Worm (Caenorhabditis elegans) whole organism, young adult: ENCODE data around the gene far-3.
A peak's percentile ranks its signal among the peaks of the same experiment; 100 is the strongest.

ENCODE experiments used
- B0035.1 ChIP-seq: sonication (generic microtip); optimal IDR thresholded peaks from 2 replicates; lab custom pipeline; 2016; ENCODE audit warnings: missing genetic modification characterization, mild to moderate bottlenecking, missing compliant biosample characterization, missing genotype, missing genetic modification reagents
- F22D6.2 ChIP-seq: sonication (generic microtip); optimal IDR thresholded peaks from 2 replicates; lab custom pipeline; 2016; ENCODE audit warnings: mild to moderate bottlenecking, missing genetic modification characterization, missing compliant biosample characterization
- F37B4.10 ChIP-seq: fragments of 200-800 bp; sonication (Bioruptor generic); IDR thresholded peaks from 2 replicates; pipeline ENCODE4 v1.3.6; 2022; ENCODE audit warnings: missing genetic modification characterization, missing compliant biosample characterization
- T07F8.4 ChIP-seq: sonication (generic microtip); optimal IDR thresholded peaks from 2 replicates; lab custom pipeline; 2016; ENCODE audit warnings: mild to moderate bottlenecking, missing genetic modification characterization, moderate library complexity, missing compliant biosample characterization
- T26A5.8 ChIP-seq: sonication (generic microtip); optimal IDR thresholded peaks from 2 replicates; lab custom pipeline; 2016; ENCODE audit warnings: missing genetic modification characterization, missing compliant biosample characterization
- Y67H2A.10 ChIP-seq: fragments of 200-800 bp; sonication (Bioruptor generic); conservative IDR thresholded peaks from 2 replicates; pipeline ENCODE4 v1.3.6; 2022; ENCODE audit warnings: missing genetic modification reagents, missing genetic modification characterization, missing compliant biosample characterization
- Y79H2A.3 ChIP-seq: fragments of 200-800 bp; sonication (Bioruptor generic); conservative IDR thresholded peaks from 2 replicates; pipeline ENCODE4 v1.3.6; 2022; ENCODE audit warnings: missing genetic modification reagents, missing genetic modification characterization, missing compliant biosample characterization
- Y95B8A.8 ChIP-seq: fragments of 200-800 bp; sonication (Bioruptor generic); IDR thresholded peaks from 2 replicates; pipeline ENCODE4 v1.3.6; 2022; ENCODE audit warnings: missing genetic modification reagents, missing genetic modification characterization, missing compliant biosample characterization
- ZK185.1 ChIP-seq: sonication (generic microtip); optimal IDR thresholded peaks from 2 replicates; lab custom pipeline; 2016; ENCODE audit warnings: mild to moderate bottlenecking, missing genetic modification characterization, missing compliant biosample characterization; ENCODE audit not compliant: poor library complexity, severe bottlenecking
- akir-1 ChIP-seq: fragments of 200-800 bp; sonication (Bioruptor generic); optimal IDR thresholded peaks from 2 replicates; lab custom pipeline; 2018; ENCODE audit warnings: mild to moderate bottlenecking, missing genetic modification characterization, moderate library complexity, missing compliant biosample characterization
- ama-1 ChIP-seq, 3 experiments: fragments of 150-350 bp in 1 of 3; sonication (generic microtip) in 2 of 3; optimal IDR thresholded peaks; 2 replicates each; lab custom pipeline; 2014 to 2018; ENCODE audit warnings: missing biosample characterization in 2 of 3, missing genetic modification characterization in 2 of 3, missing genetic modification reagents in 2 of 3
- athp-1 ChIP-seq: sonication (generic microtip); optimal IDR thresholded peaks from 2 replicates; lab custom pipeline; 2017; ENCODE audit warnings: mild to moderate bottlenecking, missing genetic modification characterization, missing compliant biosample characterization
- attf-5 ChIP-seq: fragments of 200-800 bp; sonication (Bioruptor generic); optimal IDR thresholded peaks from 2 replicates; lab custom pipeline; 2018; ENCODE audit warnings: mild to moderate bottlenecking, missing genetic modification characterization, missing compliant biosample characterization
- attf-6 ChIP-seq: fragments of 200-800 bp; sonication (Bioruptor generic); IDR thresholded peaks from 2 replicates; pipeline ENCODE4 v1.3.6; 2022; ENCODE audit warnings: missing genetic modification reagents, missing genetic modification characterization, missing compliant biosample characterization
- bed-2 ChIP-seq: fragments of 200-800 bp; sonication (Bioruptor generic); IDR thresholded peaks from 2 replicates; pipeline ENCODE4 v1.3.6; 2022; ENCODE audit warnings: missing genetic modification reagents, missing genetic modification characterization, missing compliant biosample characterization
- ccch-3 ChIP-seq: fragments of 200-800 bp; sonication (Bioruptor generic); optimal IDR thresholded peaks from 2 replicates; lab custom pipeline; 2018; ENCODE audit warnings: mild to moderate bottlenecking, missing genetic modification characterization, missing compliant biosample characterization
- ceh-100 ChIP-seq: fragments of 200-800 bp; sonication (Bioruptor generic); IDR thresholded peaks from 2 replicates; pipeline ENCODE4 v1.3.6; 2022; ENCODE audit warnings: missing genetic modification reagents, missing genetic modification characterization, missing compliant biosample characterization
- ceh-79 ChIP-seq: sonication (generic microtip); optimal IDR thresholded peaks from 2 replicates; lab custom pipeline; 2017; ENCODE audit warnings: mild to moderate bottlenecking, missing genetic modification characterization, missing compliant biosample characterization
- ceh-91 ChIP-seq: fragments of 200-800 bp; sonication (Bioruptor generic); IDR thresholded peaks from 2 replicates; pipeline ENCODE4 v1.3.6; 2022; ENCODE audit warnings: missing genetic modification reagents, missing genetic modification characterization, missing compliant biosample characterization
- chd-7 ChIP-seq: sonication (generic microtip); optimal IDR thresholded peaks from 2 replicates; lab custom pipeline; 2016; ENCODE audit warnings: mild to moderate bottlenecking, missing genetic modification characterization, moderate library complexity, missing compliant biosample characterization
- dox-1 ChIP-seq: fragments of 200-800 bp; sonication (Bioruptor generic); IDR thresholded peaks from 2 replicates; pipeline ENCODE4 v1.3.6; 2022; ENCODE audit warnings: missing genetic modification reagents, missing genetic modification characterization, missing compliant biosample characterization
- egl-18 ChIP-seq: fragments of 200-800 bp; sonication (Bioruptor generic); IDR thresholded peaks from 2 replicates; pipeline ENCODE4 v1.3.6; 2022; ENCODE audit warnings: missing genetic modification reagents, missing genetic modification characterization, missing compliant biosample characterization
- egl-44 ChIP-seq: fragments of 200-800 bp; sonication (Bioruptor generic); IDR thresholded peaks from 2 replicates; pipeline ENCODE4 v1.3.6; 2022; ENCODE audit warnings: missing genetic modification reagents, missing genetic modification characterization, missing compliant biosample characterization
- egrh-3 ChIP-seq: fragments of 200-800 bp; sonication (Bioruptor generic); IDR thresholded peaks from 2 replicates; pipeline ENCODE4 v1.3.6; 2022; ENCODE audit warnings: missing genetic modification reagents, missing genetic modification characterization, missing compliant biosample characterization
- ets-4 ChIP-seq: fragments of 200-800 bp; sonication (Bioruptor generic); optimal IDR thresholded peaks from 2 replicates; lab custom pipeline; 2018; ENCODE audit warnings: mild to moderate bottlenecking, missing genetic modification characterization, missing compliant biosample characterization
- gei-17 ChIP-seq: fragments of 200-800 bp; sonication (Bioruptor generic); optimal IDR thresholded peaks from 2 replicates; lab custom pipeline; 2018; ENCODE audit warnings: mild to moderate bottlenecking, missing genetic modification characterization, missing compliant biosample characterization
- hrde-1 ChIP-seq: sonication (generic microtip); optimal IDR thresholded peaks from 2 replicates; lab custom pipeline; 2016; ENCODE audit warnings: missing genetic modification characterization, mild to moderate bottlenecking, missing compliant biosample characterization, moderate library complexity, missing genotype, missing genetic modification reagents, borderline replicate concordance
- hsf-1 ChIP-seq: fragments of 200-800 bp; sonication (Bioruptor generic); IDR thresholded peaks from 2 replicates; pipeline ENCODE4 v1.3.6; 2022; ENCODE audit warnings: missing genetic modification reagents, missing genetic modification characterization, missing compliant biosample characterization
- lag-1 ChIP-seq: fragments of 200-800 bp; sonication (Bioruptor generic); IDR thresholded peaks from 2 replicates; pipeline ENCODE4 v1.3.6; 2022; ENCODE audit warnings: missing genetic modification reagents, missing genetic modification characterization, missing compliant biosample characterization
- let-607 ChIP-seq, 2 experiments: fragments of 200-800 bp in 1 of 2; sonication (Bioruptor generic) in 1 of 2; sonication (generic microtip) in 1 of 2; optimal IDR thresholded peaks; 2 replicates each; lab custom pipeline; 2016 to 2018; ENCODE audit warnings: mild to moderate bottlenecking in 2 of 2, missing compliant biosample characterization in 2 of 2, missing genetic modification characterization in 2 of 2, moderate library complexity in 2 of 2, missing genotype in 1 of 2
- lin-26 ChIP-seq: fragments of 200-800 bp; sonication (Bioruptor generic); IDR thresholded peaks from 2 replicates; pipeline ENCODE4 v1.3.6; 2022; ENCODE audit warnings: missing genetic modification reagents, missing genetic modification characterization, missing compliant biosample characterization
- lin-35 ChIP-seq, 3 experiments: fragments of 150-350 bp in 2 of 3; sonication (generic microtip) in 1 of 3; optimal IDR thresholded peaks; 2 replicates each; lab custom pipeline; 2014 to 2018; ENCODE audit warnings: missing biosample characterization in 3 of 3, missing genetic modification characterization in 3 of 3, missing genetic modification reagents in 3 of 3
- lin-40 ChIP-seq: sonication (generic microtip); optimal IDR thresholded peaks from 2 replicates; lab custom pipeline; 2016; ENCODE audit warnings: missing genetic modification characterization, mild to moderate bottlenecking, missing compliant biosample characterization, missing genotype, missing genetic modification reagents
- lsl-1 ChIP-seq: fragments of 200-800 bp; sonication (Bioruptor generic); optimal IDR thresholded peaks from 2 replicates; lab custom pipeline; 2018; ENCODE audit warnings: mild to moderate bottlenecking, missing genetic modification characterization, moderate library complexity, missing compliant biosample characterization
- madf-3 ChIP-seq: fragments of 200-800 bp; sonication (Bioruptor generic); IDR thresholded peaks from 2 replicates; pipeline ENCODE4 v1.3.6; 2022; ENCODE audit warnings: missing genetic modification reagents, missing genetic modification characterization, missing compliant biosample characterization
- madf-8 ChIP-seq: fragments of 200-800 bp; sonication (Bioruptor generic); conservative IDR thresholded peaks from 2 replicates; pipeline ENCODE4 v1.3.6; 2022; ENCODE audit warnings: missing genetic modification reagents, missing genetic modification characterization, missing compliant biosample characterization
- nfya-1 ChIP-seq: sonication (generic microtip); optimal IDR thresholded peaks from 2 replicates; lab custom pipeline; 2017; ENCODE audit warnings: antibody characterized with exemption, missing compliant biosample characterization, missing genetic modification characterization, borderline replicate concordance; ENCODE audit not compliant: insufficient read depth
- nfya-2 ChIP-seq: fragments of 200-800 bp; sonication (Bioruptor generic); IDR thresholded peaks from 2 replicates; pipeline ENCODE4 v1.3.6; 2022; ENCODE audit warnings: missing genetic modification reagents, missing genetic modification characterization, missing compliant biosample characterization
- nfyb-1 ChIP-seq: fragments of 200-800 bp; sonication (Bioruptor generic); IDR thresholded peaks from 2 replicates; pipeline ENCODE4 v1.3.6; 2022; ENCODE audit warnings: missing genetic modification reagents, missing genetic modification characterization, missing compliant biosample characterization
- pbrm-1 ChIP-seq: fragments of 200-800 bp; sonication (Bioruptor generic); IDR thresholded peaks from 2 replicates; pipeline ENCODE4 v1.3.6; 2022; ENCODE audit warnings: missing genetic modification reagents, missing genetic modification characterization, missing compliant biosample characterization
- repo-1 ChIP-seq: sonication (generic microtip); optimal IDR thresholded peaks from 2 replicates; lab custom pipeline; 2017; ENCODE audit warnings: mild to moderate bottlenecking, missing genetic modification characterization, missing compliant biosample characterization
- sdz-38 ChIP-seq: sonication (generic microtip); optimal IDR thresholded peaks from 2 replicates; lab custom pipeline; 2016; ENCODE audit warnings: missing genotype, missing genetic modification characterization, missing compliant biosample characterization
- snpc-3.4 ChIP-seq: sonication (generic microtip); optimal IDR thresholded peaks from 2 replicates; lab custom pipeline; 2017; ENCODE audit warnings: missing genetic modification characterization, mild to moderate bottlenecking, missing compliant biosample characterization, antibody characterized with exemption, moderate library complexity, missing genotype, missing genetic modification reagents
- zfh-2 ChIP-seq: fragments of 200-800 bp; sonication (Bioruptor generic); conservative IDR thresholded peaks from 2 replicates; pipeline ENCODE4 v1.3.6; 2022; ENCODE audit warnings: missing genetic modification reagents, missing genetic modification characterization, missing compliant biosample characterization
- ztf-26 ChIP-seq: sonication (generic microtip); optimal IDR thresholded peaks from 2 replicates; lab custom pipeline; 2017; ENCODE audit warnings: missing genetic modification characterization, missing compliant biosample characterization
- ztf-28 ChIP-seq: fragments of 200-800 bp; sonication (Bioruptor generic); IDR thresholded peaks from 2 replicates; pipeline ENCODE4 v1.3.6; 2022; ENCODE audit warnings: missing genetic modification reagents, missing genetic modification characterization, missing compliant biosample characterization

The far-3 gene

DNA sequence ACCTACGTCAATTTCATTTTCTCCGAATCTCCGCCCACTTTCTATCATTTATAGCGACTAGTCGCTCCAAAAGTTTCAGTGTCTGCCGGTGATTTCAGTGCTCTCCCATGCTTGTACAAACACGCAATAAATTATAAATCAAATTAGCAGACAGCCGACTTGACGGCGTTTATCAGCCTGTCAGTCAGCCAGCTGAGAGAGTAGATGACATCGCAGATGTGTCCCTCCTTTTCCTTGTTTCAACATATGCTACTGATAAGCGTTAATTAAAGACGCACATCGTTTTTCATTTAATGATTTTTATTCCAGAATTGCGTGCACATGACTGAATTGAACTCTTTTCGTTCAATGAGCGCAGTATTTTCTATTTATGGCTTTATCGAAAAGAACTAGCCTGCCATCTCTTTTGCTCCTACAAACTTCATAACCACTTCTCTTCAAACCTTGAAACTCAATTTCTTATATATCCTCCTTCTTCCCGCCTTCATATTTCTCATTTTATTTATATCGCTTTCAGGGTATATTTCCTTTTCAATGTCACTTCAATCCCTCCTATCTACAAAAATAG is 46.0 kb upstream of the far-3 start, which contains the start of gene lap-2 (continued):
- TF ChIP-seq chd-7: peak; percentile 51

DNA sequence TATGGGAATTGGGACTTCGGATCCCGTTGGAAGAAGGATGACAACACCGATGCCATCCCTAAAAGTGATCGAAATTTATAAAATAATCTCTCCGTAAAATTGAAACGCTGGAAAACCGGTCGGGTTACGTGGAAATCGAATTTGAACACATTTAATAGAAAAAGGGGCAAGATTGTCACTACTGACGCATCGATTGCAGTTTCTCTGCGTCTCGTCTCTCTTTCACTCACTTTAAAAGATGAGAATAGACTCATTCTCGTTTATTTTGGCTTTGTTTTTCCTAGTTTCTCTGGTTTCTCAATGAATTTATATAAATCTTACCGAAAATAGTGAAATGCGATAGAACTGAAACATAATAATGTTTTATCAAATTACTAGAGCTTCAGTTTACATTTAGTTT is 44.3 kb upstream of the far-3 start, which contains the start of gene scyl-1:
Gene scyl-1 (minus strand): TSS at position 56 of the 400 bp plus-strand sequence.
- TF ChIP-seq F22D6.2 (tag; lab: Kevin White, UChicago) (no peak), gei-17 (GFP tag; lab: Kevin White, UChicago) (no peak), T07F8.4 (tag; lab: Kevin White, UChicago) (no peak), madf-3 (GFP tag; lab: Robert Waterston, UW) (no peak), hrde-1 (tag; lab: Kevin White, UChicago) (no peak), chd-7 (no peak), zfh-2 (GFP tag; lab: Robert Waterston, UW) (no peak), ztf-26 (tag; lab: Kevin White, UChicago) (no peak), snpc-3.4 (no peak), ama-1 (optimal IDR thresholded peaks at IDR 0.05; lab: Kevin White, UChicago) (no peak), ama-1 (GFP tag; optimal IDR thresholded peaks at IDR 0.05; lab: Kevin White, UChicago) (no peak), attf-6 (GFP tag; lab: Robert Waterston, UW) (no peak), egl-18 (GFP tag; lab: Robert Waterston, UW) (no peak), lsl-1 (no peak), Y95B8A.8 (no peak), ZK185.1 (tag; lab: Kevin White, UChicago) (peak; percentile 63), ceh-79 (tag; lab: Kevin White, UChicago) (no peak), ccch-3 (GFP tag; lab: Kevin White, UChicago) (no peak), lag-1 (GFP tag; lab: Robert Waterston, UW) (no peak), nfya-2 (GFP tag; lab: Robert Waterston, UW) (no peak), ceh-100 (GFP tag; lab: Robert Waterston, UW) (no peak), egrh-3 (GFP tag; lab: Robert Waterston, UW) (no peak), dox-1 (GFP tag; lab: Robert Waterston, UW) (no peak), bed-2 (GFP tag; lab: Robert Waterston, UW) (no peak), B0035.1 (tag; lab: Kevin White, UChicago) (no peak), attf-5 (peak; percentile 6), lin-40 (tag; lab: Kevin White, UChicago) (peak; percentile 78), nfyb-1 (GFP tag; lab: Robert Waterston, UW) (peak; percentile 63; the same call in 1 of the 2 replicates), athp-1 (no peak), akir-1 (no peak), ztf-28 (GFP tag; lab: Robert Waterston, UW) (no peak), pbrm-1 (GFP tag; lab: Robert Waterston, UW) (peak; percentile 61; the same call in 1 of the 2 replicates), Y79H2A.3 (no peak), F37B4.10 (no peak), lin-26 (no peak), let-607 (tag; optimal IDR thresholded peaks at IDR 0.05; lab: Kevin White, UChicago) (peak in 1 of 2 experiments; percentile 66), repo-1 (tag; lab: Kevin White, UChicago) (no peak), nfya-1 (tag; lab: Kevin White, UChicago) (no peak), egl-44 (GFP tag; lab: Robert Waterston, UW) (no peak), madf-8 (no peak), ceh-91 (GFP tag; lab: Robert Waterston, UW) (no peak), sdz-38 (tag; lab: Kevin White, UChicago) (no peak), Y67H2A.10 (no peak), T26A5.8 (tag; lab: Kevin White, UChicago) (no peak), hsf-1 (GFP tag; lab: Robert Waterston, UW) (no peak), ets-4 (GFP tag; lab: Kevin White, UChicago) (no peak), lin-35 (GFP tag; optimal IDR thresholded peaks at IDR 0.05; lab: Kevin White, UChicago) (peak in 1 of 3 experiments; percentile 89)
